Worm (Caenorhabditis elegans): ENCODE data around the gene taf-6.1.

- TF ChIP-seq D1046.2 (GFP tag; IDR thresholded peaks at IDR 0.05) (no peak), ceh-82 (tag; optimal IDR thresholded peaks at IDR 0.05) (no peak), lin-1 (GFP tag; IDR thresholded peaks at IDR 0.05) (no peak), nhr-25 (tag; optimal IDR thresholded peaks at IDR 0.05; ENCODE audit: borderline replicate concordance, insufficient read depth) (no peak)
These were observed 16.9 kb upstream of the taf-6.1 start, which contains the start of gene lips-11 for ce11 chrII:1110901-1111300.

Data from whole organism, L4 larva.